Worm (Caenorhabditis elegans) whole organism, young adult: ENCODE results near the gene Y102A11A.5.

ENCODE experiments used
- B0035.1 ChIP-seq: sonication (generic microtip); optimal IDR thresholded peaks from 2 replicates; lab custom pipeline; 2016; ENCODE audit warnings: missing genetic modification characterization, mild to moderate bottlenecking, missing compliant biosample characterization, missing genotype, missing genetic modification reagents
- B0261.1 ChIP-seq: sonication (generic microtip); optimal IDR thresholded peaks from 2 replicates; lab custom pipeline; 2016; ENCODE audit warnings: mild to moderate bottlenecking, missing genetic modification characterization, moderate library complexity, missing compliant biosample characterization
- B0336.3 ChIP-seq: fragments of 200-800 bp; sonication (Bioruptor generic); IDR thresholded peaks from 2 replicates; pipeline ENCODE4 v1.3.6; 2022; ENCODE audit warnings: missing genetic modification characterization, missing compliant biosample characterization
- C06A6.2 ChIP-seq: fragments of 200-800 bp; sonication (Bioruptor generic); conservative IDR thresholded peaks from 2 replicates; pipeline ENCODE4 v1.3.6; 2022; ENCODE audit warnings: missing genetic modification characterization, missing compliant biosample characterization
- D2030.7 ChIP-seq: fragments of 200-800 bp; sonication (Bioruptor generic); IDR thresholded peaks from 2 replicates; pipeline ENCODE4 v1.3.6; 2022; ENCODE audit warnings: missing genetic modification reagents, missing genetic modification characterization, missing compliant biosample characterization
- F22D6.2 ChIP-seq: sonication (generic microtip); optimal IDR thresholded peaks from 2 replicates; lab custom pipeline; 2016; ENCODE audit warnings: mild to moderate bottlenecking, missing genetic modification characterization, missing compliant biosample characterization
- F33H1.4 ChIP-seq: fragments of 200-800 bp; sonication (Bioruptor generic); IDR thresholded peaks from 2 replicates; pipeline ENCODE4 v1.3.6; 2022; ENCODE audit warnings: missing genetic modification reagents, missing genetic modification characterization, missing compliant biosample characterization
- F37B4.10 ChIP-seq: fragments of 200-800 bp; sonication (Bioruptor generic); IDR thresholded peaks from 2 replicates; pipeline ENCODE4 v1.3.6; 2022; ENCODE audit warnings: missing genetic modification characterization, missing compliant biosample characterization
- F39B2.1 ChIP-seq: fragments of 200-800 bp; sonication (Bioruptor generic); IDR thresholded peaks from 2 replicates; pipeline ENCODE4 v1.3.6; 2022; ENCODE audit warnings: missing genetic modification reagents, missing genetic modification characterization, missing compliant biosample characterization
- K11D2.4 ChIP-seq: fragments of 200-800 bp; sonication (Bioruptor generic); IDR thresholded peaks from 2 replicates; pipeline ENCODE4 v1.3.6; 2022; ENCODE audit warnings: missing genetic modification reagents, missing genetic modification characterization, missing compliant biosample characterization
- Y53G8AR.9 ChIP-seq: fragments of 200-800 bp; sonication (Bioruptor generic); conservative IDR thresholded peaks from 2 replicates; pipeline ENCODE4 v1.3.6; 2022; ENCODE audit warnings: missing genetic modification reagents, missing genetic modification characterization, missing compliant biosample characterization
- Y56A3A.18 ChIP-seq: fragments of 200-800 bp; sonication (Bioruptor generic); IDR thresholded peaks from 2 replicates; pipeline ENCODE4 v1.3.6; 2022; ENCODE audit warnings: missing genetic modification reagents, missing genetic modification characterization, missing compliant biosample characterization
- akir-1 ChIP-seq: fragments of 200-800 bp; sonication (Bioruptor generic); optimal IDR thresholded peaks from 2 replicates; lab custom pipeline; 2018; ENCODE audit warnings: mild to moderate bottlenecking, missing genetic modification characterization, moderate library complexity, missing compliant biosample characterization
- aptf-2 ChIP-seq: fragments of 200-800 bp; sonication (Bioruptor generic); conservative IDR thresholded peaks from 2 replicates; pipeline ENCODE4 v1.3.6; 2022; ENCODE audit warnings: missing genetic modification reagents, missing genetic modification characterization, missing compliant biosample characterization
- aptf-3 ChIP-seq: fragments of 200-800 bp; sonication (Bioruptor generic); IDR thresholded peaks from 2 replicates; pipeline ENCODE4 v1.3.6; 2022; ENCODE audit warnings: missing genetic modification characterization, missing compliant biosample characterization
- attf-5 ChIP-seq: fragments of 200-800 bp; sonication (Bioruptor generic); optimal IDR thresholded peaks from 2 replicates; lab custom pipeline; 2018; ENCODE audit warnings: mild to moderate bottlenecking, missing genetic modification characterization, missing compliant biosample characterization
- bed-1 ChIP-seq: fragments of 200-800 bp; sonication (Bioruptor generic); IDR thresholded peaks from 2 replicates; pipeline ENCODE4 v1.3.6; 2022; ENCODE audit warnings: missing genetic modification reagents, missing genetic modification characterization, missing compliant biosample characterization
- bed-2 ChIP-seq: fragments of 200-800 bp; sonication (Bioruptor generic); IDR thresholded peaks from 2 replicates; pipeline ENCODE4 v1.3.6; 2022; ENCODE audit warnings: missing genetic modification reagents, missing genetic modification characterization, missing compliant biosample characterization
- cebp-1 ChIP-seq, 2 experiments: fragments of 200-800 bp in 1 of 2; sonication (Bioruptor generic) in 1 of 2; sonication (generic microtip) in 1 of 2; IDR thresholded peaks in 1 of 2; optimal IDR thresholded peaks in 1 of 2; 2 replicates each; pipeline versions ENCODE4 v1.3.6 to Lab custom; 2017 to 2022; ENCODE audit warnings: missing compliant biosample characterization in 2 of 2, missing genetic modification characterization in 2 of 2, mild to moderate bottlenecking in 1 of 2, missing genetic modification reagents in 1 of 2, moderate library complexity in 1 of 2
- ceh-100 ChIP-seq: fragments of 200-800 bp; sonication (Bioruptor generic); IDR thresholded peaks from 2 replicates; pipeline ENCODE4 v1.3.6; 2022; ENCODE audit warnings: missing genetic modification reagents, missing genetic modification characterization, missing compliant biosample characterization
- ceh-40 ChIP-seq: fragments of 200-800 bp; sonication (Bioruptor generic); IDR thresholded peaks from 2 replicates; pipeline ENCODE4 v1.3.6; 2022; ENCODE audit warnings: missing genetic modification characterization, missing compliant biosample characterization
- ceh-91 ChIP-seq: fragments of 200-800 bp; sonication (Bioruptor generic); IDR thresholded peaks from 2 replicates; pipeline ENCODE4 v1.3.6; 2022; ENCODE audit warnings: missing genetic modification reagents, missing genetic modification characterization, missing compliant biosample characterization
- dox-1 ChIP-seq: fragments of 200-800 bp; sonication (Bioruptor generic); IDR thresholded peaks from 2 replicates; pipeline ENCODE4 v1.3.6; 2022; ENCODE audit warnings: missing genetic modification reagents, missing genetic modification characterization, missing compliant biosample characterization
- efl-1 ChIP-seq: fragments of 150-350 bp; optimal IDR thresholded peaks from 2 replicates; lab custom pipeline; 2014; ENCODE audit warnings: missing biosample characterization, missing genetic modification reagents, missing genetic modification characterization
- egrh-3 ChIP-seq: fragments of 200-800 bp; sonication (Bioruptor generic); IDR thresholded peaks from 2 replicates; pipeline ENCODE4 v1.3.6; 2022; ENCODE audit warnings: missing genetic modification reagents, missing genetic modification characterization, missing compliant biosample characterization
- ekl-4 ChIP-seq: fragments of 200-800 bp; sonication (Bioruptor generic); IDR thresholded peaks from 2 replicates; pipeline ENCODE4 v1.3.6; 2022; ENCODE audit warnings: missing genetic modification reagents, missing genetic modification characterization, missing compliant biosample characterization
- hsf-1 ChIP-seq: fragments of 200-800 bp; sonication (Bioruptor generic); IDR thresholded peaks from 2 replicates; pipeline ENCODE4 v1.3.6; 2022; ENCODE audit warnings: missing genetic modification reagents, missing genetic modification characterization, missing compliant biosample characterization
- lin-26 ChIP-seq: fragments of 200-800 bp; sonication (Bioruptor generic); IDR thresholded peaks from 2 replicates; pipeline ENCODE4 v1.3.6; 2022; ENCODE audit warnings: missing genetic modification reagents, missing genetic modification characterization, missing compliant biosample characterization
- lin-40 ChIP-seq: sonication (generic microtip); optimal IDR thresholded peaks from 2 replicates; lab custom pipeline; 2016; ENCODE audit warnings: missing genetic modification characterization, mild to moderate bottlenecking, missing compliant biosample characterization, missing genotype, missing genetic modification reagents
- madf-3 ChIP-seq: fragments of 200-800 bp; sonication (Bioruptor generic); IDR thresholded peaks from 2 replicates; pipeline ENCODE4 v1.3.6; 2022; ENCODE audit warnings: missing genetic modification reagents, missing genetic modification characterization, missing compliant biosample characterization
- madf-6 ChIP-seq: fragments of 200-800 bp; sonication (Bioruptor generic); IDR thresholded peaks from 2 replicates; pipeline ENCODE4 v1.3.6; 2022; ENCODE audit warnings: missing genetic modification reagents, missing genetic modification characterization, missing compliant biosample characterization
- madf-8 ChIP-seq: fragments of 200-800 bp; sonication (Bioruptor generic); conservative IDR thresholded peaks from 2 replicates; pipeline ENCODE4 v1.3.6; 2022; ENCODE audit warnings: missing genetic modification reagents, missing genetic modification characterization, missing compliant biosample characterization
- mel-28 ChIP-seq: sonication (generic microtip); optimal IDR thresholded peaks from 2 replicates; lab custom pipeline; 2016; ENCODE audit warnings: borderline replicate concordance, mild to moderate bottlenecking, missing genetic modification characterization, missing compliant biosample characterization
- nfyb-1 ChIP-seq: fragments of 200-800 bp; sonication (Bioruptor generic); IDR thresholded peaks from 2 replicates; pipeline ENCODE4 v1.3.6; 2022; ENCODE audit warnings: missing genetic modification reagents, missing genetic modification characterization, missing compliant biosample characterization
- nhr-120 ChIP-seq: fragments of 200-800 bp; sonication (Bioruptor generic); IDR thresholded peaks from 2 replicates; pipeline ENCODE4 v1.3.6; 2022; ENCODE audit warnings: missing genetic modification characterization, missing compliant biosample characterization
- nhr-80 ChIP-seq: sonication (generic microtip); optimal IDR thresholded peaks from 2 replicates; lab custom pipeline; 2016; ENCODE audit warnings: missing genetic modification characterization, missing compliant biosample characterization
- nhr-90 ChIP-seq: sonication (generic microtip); optimal IDR thresholded peaks from 2 replicates; lab custom pipeline; 2016; ENCODE audit warnings: missing genotype, mild to moderate bottlenecking, missing genetic modification characterization, missing compliant biosample characterization
- rpc-1 ChIP-seq, 2 experiments: fragments of 150-350 bp in 1 of 2; sonication (generic microtip) in 1 of 2; optimal IDR thresholded peaks; 2 replicates each; lab custom pipeline; 2014 to 2018; ENCODE audit warnings: missing biosample characterization in 1 of 2, missing genetic modification characterization in 1 of 2, missing genetic modification reagents in 1 of 2, missing genotype in 1 of 2
- sdz-38 ChIP-seq: sonication (generic microtip); optimal IDR thresholded peaks from 2 replicates; lab custom pipeline; 2016; ENCODE audit warnings: missing genotype, missing genetic modification characterization, missing compliant biosample characterization
- sea-2 ChIP-seq: fragments of 200-800 bp; sonication (Bioruptor generic); IDR thresholded peaks from 2 replicates; pipeline ENCODE4 v1.3.6; 2022; ENCODE audit warnings: missing genetic modification characterization, missing compliant biosample characterization
- ztf-18 ChIP-seq: sonication (generic microtip); optimal IDR thresholded peaks from 2 replicates; lab custom pipeline; 2016; ENCODE audit warnings: missing genotype, mild to moderate bottlenecking, missing genetic modification characterization, missing compliant biosample characterization
- ztf-26 ChIP-seq: sonication (generic microtip); optimal IDR thresholded peaks from 2 replicates; lab custom pipeline; 2017; ENCODE audit warnings: missing genetic modification characterization, missing compliant biosample characterization
- ztf-28 ChIP-seq: fragments of 200-800 bp; sonication (Bioruptor generic); IDR thresholded peaks from 2 replicates; pipeline ENCODE4 v1.3.6; 2022; ENCODE audit warnings: missing genetic modification reagents, missing genetic modification characterization, missing compliant biosample characterization

Gene Y102A11A.5

DNA sequence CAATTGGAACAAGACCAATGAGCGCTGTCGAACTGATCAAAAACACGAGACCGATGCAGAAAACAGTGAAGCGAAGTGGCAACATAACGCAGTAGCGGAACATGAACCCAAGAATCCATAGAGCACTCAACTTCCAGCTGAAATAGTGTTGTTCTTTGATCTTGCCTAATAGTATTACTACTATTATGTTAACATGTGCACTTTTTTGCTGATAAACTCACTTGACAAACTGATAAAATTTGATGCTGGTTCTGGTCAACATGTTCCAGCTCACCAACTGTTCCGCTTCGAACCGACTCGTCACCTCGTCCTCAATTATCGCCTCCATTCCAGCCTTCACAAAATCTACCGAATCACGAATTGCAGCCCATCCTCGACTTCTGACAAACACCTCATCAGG lies 36.9 kb upstream of the Y102A11A.5 start:
- TF ChIP-seq aptf-3 (GFP tag; lab: Robert Waterston, UW) (no peak), ztf-18 (no peak), sdz-38 (no peak), ceh-91 (no peak), nfyb-1 (GFP tag; lab: Robert Waterston, UW) (no peak), madf-6 (GFP tag; lab: Robert Waterston, UW) (no peak), rpc-1 (optimal IDR thresholded peaks at IDR 0.05; lab: Kevin White, UChicago) (no peak), rpc-1 (tag; optimal IDR thresholded peaks at IDR 0.05; lab: Kevin White, UChicago) (no peak), aptf-2 (GFP tag; lab: Robert Waterston, UW) (no peak), B0336.3 (GFP tag; lab: Robert Waterston, UW) (no peak), K11D2.4 (GFP tag; lab: Robert Waterston, UW) (no peak), nhr-80 (tag; lab: Kevin White, UChicago) (peak; percentile 29), sea-2 (no peak), attf-5 (GFP tag; lab: Kevin White, UChicago) (no peak), F22D6.2 (tag; lab: Kevin White, UChicago) (no peak), cebp-1 (GFP tag; IDR thresholded peaks at IDR 0.05; lab: Robert Waterston, UW) (no peak), cebp-1 (tag; optimal IDR thresholded peaks at IDR 0.05; lab: Kevin White, UChicago) (peak; percentile 12)

DNA sequence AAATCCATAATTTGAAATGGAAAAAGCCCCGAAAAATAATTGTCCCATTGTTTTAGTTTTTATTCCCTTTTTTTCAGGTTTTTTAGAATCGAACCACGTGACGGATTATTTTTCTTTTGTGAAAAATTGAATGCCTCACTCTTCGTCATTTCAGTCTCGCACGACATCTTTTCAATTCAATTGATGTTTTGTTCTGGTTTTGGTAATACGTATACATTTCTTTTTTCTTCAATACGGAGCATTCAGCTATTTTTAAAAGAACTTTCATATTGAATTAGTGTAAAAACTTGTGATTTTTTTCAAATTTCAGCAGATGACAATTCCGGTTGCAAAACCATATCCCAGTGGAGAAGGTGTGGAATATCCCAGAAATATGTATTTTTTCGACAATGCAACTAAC lies 33.3 kb upstream of the Y102A11A.5 start, which contains the start of gene F49H12.7:
Gene F49H12.7, plus strand, starts transcription at position 301 of the 400 bp plus-strand sequence.
- TF ChIP-seq bed-2 (GFP tag; lab: Robert Waterston, UW), result no peak
- no peak for TF ChIP-seq B0261.1 (tag; lab: Kevin White, UChicago)
- TF ChIP-seq F39B2.1 (GFP tag; lab: Robert Waterston, UW), result no peak
- TF ChIP-seq D2030.7 (GFP tag; lab: Robert Waterston, UW), result no peak
- no peak for TF ChIP-seq madf-8 (GFP tag; lab: Robert Waterston, UW)
- no peak for TF ChIP-seq B0336.3 (GFP tag; lab: Robert Waterston, UW)
- TF ChIP-seq ztf-26 (tag; lab: Kevin White, UChicago), result no peak
- no peak for TF ChIP-seq nhr-90 (tag; lab: Kevin White, UChicago)
- TF ChIP-seq K11D2.4 (GFP tag; lab: Robert Waterston, UW), result no peak
- TF ChIP-seq efl-1 (GFP tag; lab: Kevin White, UChicago), result no peak
- no peak for TF ChIP-seq C06A6.2 (GFP tag; lab: Robert Waterston, UW)
- TF ChIP-seq akir-1 (GFP tag; lab: Kevin White, UChicago), result no peak
- TF ChIP-seq egrh-3, result no peak
- TF ChIP-seq ceh-91, result no peak
- TF ChIP-seq lin-40, result no peak
- TF ChIP-seq ztf-28 (GFP tag; lab: Robert Waterston, UW), result no peak
- TF ChIP-seq B0035.1 (tag; lab: Kevin White, UChicago), result no peak
- no peak for TF ChIP-seq sea-2
- TF ChIP-seq aptf-3 (GFP tag; lab: Robert Waterston, UW), result no peak

DNA sequence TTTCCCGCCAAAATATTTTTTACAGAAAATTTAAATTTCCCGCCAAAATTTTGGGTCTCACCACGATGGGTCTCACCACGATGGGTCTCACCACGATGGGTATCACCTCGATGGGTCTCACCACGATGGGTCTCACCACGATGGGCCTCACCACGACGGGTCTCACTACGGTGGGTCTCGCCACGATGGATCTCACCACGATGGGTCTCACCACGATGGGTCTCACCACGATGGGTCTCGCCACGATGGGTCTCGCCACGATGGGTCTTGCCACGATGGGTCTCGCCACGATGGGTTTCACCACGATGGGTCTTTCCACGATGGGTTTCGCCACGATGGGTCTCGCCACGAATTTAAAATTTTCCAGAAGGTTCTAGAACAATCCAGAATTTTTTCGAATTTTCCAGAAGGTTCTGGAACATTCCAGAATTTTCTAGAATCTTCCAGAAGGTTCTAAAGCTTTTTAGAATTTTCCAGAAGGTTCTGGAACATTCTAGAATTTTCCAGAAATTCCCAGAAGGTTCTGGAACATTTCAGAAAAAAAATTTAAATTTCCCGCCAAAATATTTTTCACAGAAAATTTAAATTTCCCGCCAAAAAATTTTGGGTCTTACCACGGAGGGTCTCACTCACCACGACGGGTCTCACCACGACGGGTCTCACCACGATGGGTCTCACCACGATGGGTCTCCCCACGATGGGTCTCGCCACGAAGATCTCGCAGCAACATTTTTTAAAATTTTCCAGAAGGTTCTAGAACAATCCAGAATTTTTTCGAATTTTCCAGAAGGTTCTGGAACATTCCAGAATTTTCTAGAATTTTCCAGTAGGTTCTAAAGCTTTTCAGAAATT lies 27.3 kb upstream of the Y102A11A.5 start:
- TF ChIP-seq ekl-4 (peak; percentile 57; the same call in 1 of the 2 replicates), egrh-3 (peak; percentile 52; the same call in 1 of the 2 replicates), F37B4.10 (GFP tag; lab: Robert Waterston, UW) (0 out of 2 replicates have a peak, but pooled peaks have one; percentile 32), ceh-40 (GFP tag; lab: Robert Waterston, UW) (0 out of 2 replicates have a peak, but pooled peaks have one; percentile 2), Y56A3A.18 (GFP tag; lab: Robert Waterston, UW) (peak; percentile 76; the same call in 1 of the 2 replicates), dox-1 (GFP tag; lab: Robert Waterston, UW) (peak; percentile 79), mel-28 (tag; lab: Kevin White, UChicago) (peak; percentile 5), hsf-1 (GFP tag; lab: Robert Waterston, UW) (peak; percentile 97), Y53G8AR.9 (0 out of 2 replicates have a peak, but pooled peaks have one; percentile 42), lin-26 (GFP tag; lab: Robert Waterston, UW) (peak; percentile 51; the same call in 1 of the 2 replicates), nfyb-1 (GFP tag; lab: Robert Waterston, UW) (peak; percentile 48; the same call in 1 of the 2 replicates), bed-2 (GFP tag; lab: Robert Waterston, UW) (peak; percentile 52; the same call in 1 of the 2 replicates), K11D2.4 (GFP tag; lab: Robert Waterston, UW) (peak; percentile 20; the same call in 1 of the 2 replicates), madf-3 (GFP tag; lab: Robert Waterston, UW) (peak; percentile 53; the same call in 1 of the 2 replicates), F33H1.4 (GFP tag; lab: Robert Waterston, UW) (peak; percentile 47), bed-1 (peak; percentile 38; the same call in 1 of the 2 replicates), ceh-100 (peak; percentile 52), nhr-120 (GFP tag; lab: Robert Waterston, UW) (peak; percentile 93; the same call in 1 of the 2 replicates)
